Worm (Caenorhabditis elegans): ENCODE data around the gene cwf-19L1.

cwf-19L1 gene

DNA sequence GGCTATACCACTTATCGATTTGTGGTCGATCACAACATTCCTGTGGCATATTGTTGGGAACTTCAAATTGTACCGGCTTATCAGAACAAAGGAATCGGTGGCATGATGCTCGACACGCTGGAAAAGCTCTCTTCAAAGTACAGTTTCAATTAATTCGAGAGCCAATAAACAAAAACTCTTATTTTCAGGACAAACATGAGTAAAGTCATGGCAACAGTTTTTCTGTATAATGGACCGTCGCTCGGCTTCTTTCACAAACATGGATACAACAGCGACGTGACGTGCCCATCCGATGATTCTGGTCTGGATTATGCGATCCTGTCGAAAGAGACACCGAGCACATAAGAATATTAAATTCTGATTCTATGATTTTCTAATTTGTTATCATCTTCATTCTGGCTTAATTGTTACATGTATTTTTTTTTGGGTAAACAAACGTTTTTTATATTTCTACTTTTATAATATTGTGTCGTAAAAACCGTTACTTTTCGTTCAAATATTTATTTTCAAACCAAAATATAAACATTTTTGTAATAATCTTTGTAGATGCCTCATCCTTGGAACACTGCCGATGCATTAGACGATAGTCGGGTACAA lies 11.0 kb upstream of the cwf-19L1 start, which contains the start of gene smut-1:
smut-1 (plus strand) TSS at position 547 of the 597 bp plus-strand sequence.
- TF ChIP-seq zag-1 (tag; optimal IDR thresholded peaks at IDR 0.05), result no peak
- TF ChIP-seq lin-15B (tag; optimal IDR thresholded peaks at IDR 0.05), result no peak
- TF ChIP-seq dpl-1 (GFP tag; optimal IDR thresholded peaks at IDR 0.05), result no peak
- TF ChIP-seq lsy-2 (tag; optimal IDR thresholded peaks at IDR 0.05), result no peak
- no peak for TF ChIP-seq lin-1 (GFP tag; IDR thresholded peaks at IDR 0.05)
- no peak for TF ChIP-seq nhr-28 (tag; optimal IDR thresholded peaks at IDR 0.05)
- no peak for TF ChIP-seq ama-1 (optimal IDR thresholded peaks at IDR 0.05)
- no peak for TF ChIP-seq daf-19 (GFP tag; conservative IDR thresholded peaks at IDR 0.05)
- TF ChIP-seq ztf-7 (tag; optimal IDR thresholded peaks at IDR 0.05), result no peak
- TF ChIP-seq jun-1 (tag; optimal IDR thresholded peaks at IDR 0.05), result no peak
- no peak for TF ChIP-seq mep-1 (tag; optimal IDR thresholded peaks at IDR 0.05)
- TF ChIP-seq spr-3 (GFP tag; optimal IDR thresholded peaks at IDR 0.05), result no peak
- no peak for TF ChIP-seq vab-7 (GFP tag; IDR thresholded peaks at IDR 0.05)
- TF ChIP-seq fos-1 (tag; optimal IDR thresholded peaks at IDR 0.05), result no peak
- TF ChIP-seq nhr-102 (tag; optimal IDR thresholded peaks at IDR 0.05), result no peak
- TF ChIP-seq set-16 (GFP tag; IDR thresholded peaks at IDR 0.05), result no peak

DNA sequence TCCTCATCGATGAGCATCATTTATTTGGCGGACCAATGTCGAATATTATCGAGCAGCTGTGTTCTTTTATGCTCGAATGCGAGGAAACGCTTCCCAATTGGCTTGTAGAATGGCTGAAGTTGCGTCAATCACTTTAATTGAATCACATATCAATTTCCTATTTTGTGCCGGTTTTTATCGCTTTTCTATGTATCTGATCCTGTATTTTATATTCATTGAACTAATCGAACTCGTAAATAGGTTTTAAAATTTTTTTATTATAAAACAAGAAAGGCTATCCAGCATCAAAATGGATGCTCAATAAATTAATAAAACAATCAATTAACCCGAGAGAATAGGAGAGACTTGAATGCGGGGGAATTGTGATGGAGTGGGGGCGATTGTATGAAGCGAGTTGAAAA lies 8.9 kb upstream of the cwf-19L1 start:
- no peak for TF ChIP-seq unc-39 (tag; optimal IDR thresholded peaks at IDR 0.05)
- TF ChIP-seq ceh-44 (GFP tag; IDR thresholded peaks at IDR 0.05), result no peak
- TF ChIP-seq dmd-9 (GFP tag; IDR thresholded peaks at IDR 0.05), result no peak
- no peak for TF ChIP-seq mdt-29 (GFP tag; IDR thresholded peaks at IDR 0.05)
- TF ChIP-seq ZK337.2 (GFP tag; IDR thresholded peaks at IDR 0.05), result no peak
- peak; percentile 36; the same call in 1 of the 2 replicates for TF ChIP-seq Y75B8A.6 (GFP tag; IDR thresholded peaks at IDR 0.05)
- 0 out of 2 replicates have a peak, but pooled peaks have one; percentile 13 for TF ChIP-seq tra-1 (GFP tag; IDR thresholded peaks at IDR 0.05)
- TF ChIP-seq spr-1 (tag; optimal IDR thresholded peaks at IDR 0.05), result no peak
- no peak for TF ChIP-seq nhr-6 (tag; optimal IDR thresholded peaks at IDR 0.05)
- TF ChIP-seq R02D3.7 (tag; optimal IDR thresholded peaks at IDR 0.05), result no peak
- no peak for TF ChIP-seq hif-1 (tag; optimal IDR thresholded peaks at IDR 0.05)
- TF ChIP-seq lin-15B (tag; optimal IDR thresholded peaks at IDR 0.05), result no peak
- TF ChIP-seq spr-3 (GFP tag; optimal IDR thresholded peaks at IDR 0.05), result no peak
- TF ChIP-seq daf-19 (GFP tag; conservative IDR thresholded peaks at IDR 0.05), result no peak
- TF ChIP-seq cey-2 (tag; optimal IDR thresholded peaks at IDR 0.05; ENCODE audit: borderline replicate concordance, insufficient read depth), result no peak
- no peak for TF ChIP-seq attf-4 (tag; optimal IDR thresholded peaks at IDR 0.05)
- TF ChIP-seq Y48G9A.11 (GFP tag; IDR thresholded peaks at IDR 0.05), result no peak
- no peak for TF ChIP-seq ceh-82 (tag; optimal IDR thresholded peaks at IDR 0.05)
- TF ChIP-seq daf-8 (GFP tag; IDR thresholded peaks at IDR 0.05), result no peak
- TF ChIP-seq nhr-48 (tag; optimal IDR thresholded peaks at IDR 0.05), result peak; percentile 37
- no peak for TF ChIP-seq T20F7.1 (GFP tag; optimal IDR thresholded peaks at IDR 0.05)
- no peak for TF ChIP-seq F49E8.2 (tag; optimal IDR thresholded peaks at IDR 0.05; ENCODE audit: borderline replicate concordance)
- TF ChIP-seq F26F4.8 (GFP tag; conservative IDR thresholded peaks at IDR 0.05), result no peak
- no peak for TF ChIP-seq ztf-7 (tag; optimal IDR thresholded peaks at IDR 0.05)
- peak in 1 of 2 experiments; percentile 3 for TF ChIP-seq daf-16 (GFP tag; optimal IDR thresholded peaks at IDR 0.05)
- TF ChIP-seq daf-16 (tag; optimal IDR thresholded peaks at IDR 0.05), result peak; percentile 61
- TF ChIP-seq set-16 (GFP tag; IDR thresholded peaks at IDR 0.05), result no peak
- no peak for TF ChIP-seq egl-27 (tag; optimal IDR thresholded peaks at IDR 0.05)
- 0 out of 2 replicates have a peak, but pooled peaks have one; percentile 10 for TF ChIP-seq snpc-1.2 (GFP tag; IDR thresholded peaks at IDR 0.05)
- TF ChIP-seq D1046.2 (GFP tag; IDR thresholded peaks at IDR 0.05), result no peak
- no peak for TF ChIP-seq ama-1 (optimal IDR thresholded peaks at IDR 0.05)
- TF ChIP-seq F44E2.7 (GFP tag; IDR thresholded peaks at IDR 0.05), result no peak
- TF ChIP-seq ztf-11 (tag; optimal IDR thresholded peaks at IDR 0.05), result no peak
- TF ChIP-seq nhr-10 (tag; optimal IDR thresholded peaks at IDR 0.05), result peak; percentile 14
- TF ChIP-seq fos-1 (tag; optimal IDR thresholded peaks at IDR 0.05), result peak; percentile 3
- no peak for TF ChIP-seq mes-2 (tag; optimal IDR thresholded peaks at IDR 0.05; ENCODE audit: poor library complexity, severe bottlenecking)
- TF ChIP-seq lin-38 (GFP tag; IDR thresholded peaks at IDR 0.05), result peak; percentile 39
- TF ChIP-seq hmg-1.1 (GFP tag; IDR thresholded peaks at IDR 0.05), result no peak
- TF ChIP-seq nhr-25 (tag; optimal IDR thresholded peaks at IDR 0.05; ENCODE audit: borderline replicate concordance, insufficient read depth), result no peak
- no peak for TF ChIP-seq saeg-2 (GFP tag; IDR thresholded peaks at IDR 0.05)
